Fruit fly (Drosophila melanogaster) whole organism, embryonic: ENCODE measurements around the gene Fbw5.

ENCODE experiments used
- CG10366 ChIP-seq: fragments of 200-800 bp; sonication (Bioruptor generic); IDR thresholded peaks from 2 replicates; pipeline ENCODE4 v1.3.6; 2022; ENCODE audit warnings: missing biosample characterization, missing genetic modification characterization
- CG12299 ChIP-seq: fragments of 200-800 bp; sonication (Bioruptor generic); optimal IDR thresholded peaks from 2 replicates; lab custom pipeline; 2018; ENCODE audit warnings: missing biosample characterization, mild to moderate bottlenecking, missing genetic modification characterization
- CG12744 ChIP-seq: fragments of 200-800 bp; sonication (Bioruptor generic); optimal IDR thresholded peaks from 2 replicates; lab custom pipeline; 2016; ENCODE audit warnings: missing biosample characterization, missing genetic modification characterization
- CG14667 ChIP-seq: fragments of 200-800 bp; sonication (Bioruptor generic); IDR thresholded peaks from 2 replicates; pipeline ENCODE4 v1.3.6; 2022; ENCODE audit warnings: missing biosample characterization, missing genetic modification characterization
- CG17359 ChIP-seq: fragments of 200-800 bp; sonication (Bioruptor generic); optimal IDR thresholded peaks from 3 replicates; lab custom pipeline; 2018; ENCODE audit warnings: missing biosample characterization, mild to moderate bottlenecking, missing genetic modification characterization, moderate library complexity
- CG17912 ChIP-seq: fragments of 200-800 bp; sonication (Bioruptor generic); optimal IDR thresholded peaks from 2 replicates; lab custom pipeline; 2018; ENCODE audit warnings: missing biosample characterization, mild to moderate bottlenecking, missing genetic modification characterization
- CG1792 ChIP-seq: fragments of 200-800 bp; sonication (Bioruptor generic); optimal IDR thresholded peaks from 2 replicates; lab custom pipeline; 2016; ENCODE audit warnings: missing biosample characterization, missing genetic modification characterization
- CG3726 ChIP-seq: fragments of 200-800 bp; sonication (Bioruptor generic); IDR thresholded peaks from 3 replicates; pipeline ENCODE4, ENCODE4 v1.3.6; 2022; ENCODE audit warnings: missing biosample characterization, missing genetic modification characterization
- CG6175 ChIP-seq: fragments of 200-800 bp; sonication (Bioruptor generic); IDR thresholded peaks from 3 replicates; pipeline ENCODE4 v1.3.6; 2022; ENCODE audit warnings: missing biosample characterization, missing genetic modification characterization
- CG6254 ChIP-seq: fragments of 200-800 bp; sonication (Bioruptor generic); optimal IDR thresholded peaks from 3 replicates; lab custom pipeline; 2017; ENCODE audit warnings: mild to moderate bottlenecking, missing biosample characterization, missing genetic modification reagents, missing genetic modification characterization
- CG7786 ChIP-seq: fragments of 200-800 bp; sonication (Bioruptor generic); optimal IDR thresholded peaks from 2 replicates; lab custom pipeline; 2016; ENCODE audit warnings: missing biosample characterization, missing genetic modification characterization
- CG9932 ChIP-seq: fragments of 200-800 bp; sonication (Bioruptor generic); IDR thresholded peaks from 2 replicates; pipeline ENCODE4 v1.3.6; 2022; ENCODE audit warnings: missing biosample characterization, missing genetic modification characterization
- Dfd ChIP-seq, 2 experiments: fragments of >200 bp; optimal IDR thresholded peaks; 2 replicates each; lab custom pipeline; 2017; ENCODE audit warnings: missing biosample characterization in 2 of 2, missing genetic modification characterization in 2 of 2
- Dip3 ChIP-seq: fragments of 200-800 bp; sonication (Bioruptor generic); optimal IDR thresholded peaks from 3 replicates; lab custom pipeline; 2016; ENCODE audit warnings: missing biosample characterization, missing genetic modification characterization
- ERR ChIP-seq: fragments of 200-800 bp; sonication (Bioruptor generic); optimal IDR thresholded peaks from 2 replicates; lab custom pipeline; 2016; ENCODE audit warnings: missing biosample characterization, missing genetic modification characterization
- Ets97D ChIP-seq: fragments of 200-800 bp; sonication (Bioruptor generic); optimal IDR thresholded peaks from 3 replicates; lab custom pipeline; 2016; ENCODE audit warnings: missing biosample characterization, missing genetic modification characterization
- Kr ChIP-seq: fragments of 200-800 bp; sonication (Bioruptor generic); optimal IDR thresholded peaks from 2 replicates; lab custom pipeline; 2017; ENCODE audit warnings: missing biosample characterization, mild to moderate bottlenecking, missing genetic modification characterization
- Mad ChIP-seq: fragments of 200-800 bp; sonication (Bioruptor generic); optimal IDR thresholded peaks from 2 replicates; lab custom pipeline; 2016; ENCODE audit warnings: missing biosample characterization, missing genetic modification characterization
- Side ChIP-seq: fragments of 200-800 bp; sonication (Bioruptor generic); optimal IDR thresholded peaks from 2 replicates; lab custom pipeline; 2016; ENCODE audit warnings: missing biosample characterization, missing genetic modification characterization
- br ChIP-seq: fragments of >200 bp; optimal IDR thresholded peaks from 2 replicates; lab custom pipeline; 2017
- cad ChIP-seq: fragments of >200 bp; optimal IDR thresholded peaks from 2 replicates; lab custom pipeline; 2017; ENCODE audit warnings: missing biosample characterization, missing genetic modification characterization
- cas ChIP-seq: fragments of 200-800 bp; sonication (Bioruptor generic); IDR thresholded peaks from 2 replicates; pipeline ENCODE4 v1.3.6; 2022; ENCODE audit warnings: missing biosample characterization, missing genetic modification characterization
- chinmo ChIP-seq: fragments of 200-800 bp; sonication (Bioruptor generic); IDR thresholded peaks from 4 replicates; pipeline ENCODE4 v1.3.6; 2022; ENCODE audit warnings: missing biosample characterization, missing genetic modification characterization; ENCODE audit not compliant: partially characterized antibody
- crp ChIP-seq, 2 experiments: fragments of 200-800 bp; sonication (Bioruptor generic); optimal IDR thresholded peaks; 2 replicates in 1 of 2; 3 replicates in 1 of 2; lab custom pipeline; 2017; ENCODE audit warnings: missing biosample characterization in 2 of 2, missing genetic modification characterization in 2 of 2, mild to moderate bottlenecking in 1 of 2, moderate library complexity in 1 of 2
- da ChIP-seq: fragments of 200-800 bp; sonication (Bioruptor generic); optimal IDR thresholded peaks from 2 replicates; lab custom pipeline; 2016; ENCODE audit warnings: missing biosample characterization, missing genetic modification characterization
- dan ChIP-seq: fragments of 200-800 bp; sonication (Bioruptor generic); IDR thresholded peaks from 2 replicates; pipeline ENCODE4 v1.3.6; 2022; ENCODE audit warnings: missing biosample characterization, missing genetic modification characterization
- dimm ChIP-seq: fragments of 200-800 bp; sonication (Bioruptor generic); IDR thresholded peaks from 2 replicates; pipeline ENCODE4 v1.3.6; 2022; ENCODE audit warnings: missing biosample characterization, missing genetic modification characterization
- fd3F ChIP-seq: fragments of 200-800 bp; sonication (Bioruptor generic); optimal IDR thresholded peaks from 2 replicates; lab custom pipeline; 2018; ENCODE audit warnings: missing biosample characterization, mild to moderate bottlenecking, missing genetic modification characterization, moderate library complexity
- gem ChIP-seq: fragments of 200-800 bp; sonication (Bioruptor generic); optimal IDR thresholded peaks from 2 replicates; lab custom pipeline; 2019; ENCODE audit warnings: missing biosample characterization, mild to moderate bottlenecking, missing genetic modification characterization, moderate library complexity
- grn ChIP-seq: fragments of 200-800 bp; sonication (Bioruptor generic); optimal IDR thresholded peaks from 3 replicates; lab custom pipeline; 2017; ENCODE audit warnings: missing biosample characterization, missing genetic modification characterization
- gro ChIP-seq: fragments of 200-800 bp; sonication (Bioruptor generic); optimal IDR thresholded peaks from 2 replicates; lab custom pipeline; 2016; ENCODE audit warnings: missing biosample characterization, missing genetic modification characterization
- hb ChIP-seq: fragments of 200-800 bp; sonication (Bioruptor generic); IDR thresholded peaks from 3 replicates; pipeline ENCODE4 v1.3.6; 2022; ENCODE audit warnings: missing biosample characterization, missing genetic modification characterization; ENCODE audit not compliant: partially characterized antibody
- her ChIP-seq: fragments of 200-800 bp; sonication (Bioruptor generic); optimal IDR thresholded peaks from 2 replicates; lab custom pipeline; 2016; ENCODE audit warnings: missing biosample characterization, missing genetic modification characterization
- inv ChIP-seq: fragments of 200-800 bp; sonication (Bioruptor generic); IDR thresholded peaks from 2 replicates; pipeline ENCODE4 v1.3.6; 2022; ENCODE audit warnings: missing biosample characterization, missing genetic modification characterization; ENCODE audit not compliant: partially characterized antibody
- klu ChIP-seq: fragments of 200-800 bp; sonication (Bioruptor generic); IDR thresholded peaks from 2 replicates; pipeline ENCODE4 v1.3.6; 2022; ENCODE audit warnings: missing biosample characterization, missing genetic modification characterization
- mld ChIP-seq: fragments of 200-800 bp; sonication (Bioruptor generic); IDR thresholded peaks from 3 replicates; pipeline ENCODE4 v1.3.6; 2022; ENCODE audit warnings: missing biosample characterization, missing genetic modification characterization; ENCODE audit not compliant: partially characterized antibody
- nerfin-1 ChIP-seq: fragments of 200-800 bp; sonication (Bioruptor generic); optimal IDR thresholded peaks from 3 replicates; lab custom pipeline; 2019; ENCODE audit warnings: missing biosample characterization, mild to moderate bottlenecking, missing genetic modification characterization, moderate library complexity
- nmo ChIP-seq: fragments of 200-800 bp; sonication (Bioruptor generic); optimal IDR thresholded peaks from 2 replicates; lab custom pipeline; 2018; ENCODE audit warnings: missing biosample characterization, mild to moderate bottlenecking, missing genetic modification characterization, moderate library complexity
- p53 ChIP-seq: fragments of 200-800 bp; sonication (Bioruptor generic); optimal IDR thresholded peaks from 2 replicates; lab custom pipeline; 2016; ENCODE audit warnings: missing biosample characterization, missing genetic modification characterization
- pan ChIP-seq, 4 experiments: fragments of >200 bp in 3 of 4; fragments of 200-800 bp in 1 of 4; sonication (Bioruptor generic) in 1 of 4; optimal IDR thresholded peaks in 3 of 4; IDR thresholded peaks in 1 of 4; 2 replicates each; pipeline versions ENCODE4 v1.3.6 to Lab custom; 2017 to 2022; ENCODE audit warnings: missing biosample characterization in 2 of 4, missing genetic modification characterization in 2 of 4, mixed read lengths in 1 of 4
- phol ChIP-seq: fragments of 200-800 bp; sonication (Bioruptor generic); optimal IDR thresholded peaks from 3 replicates; lab custom pipeline; 2018; ENCODE audit warnings: missing biosample characterization, mild to moderate bottlenecking, missing genetic modification characterization, moderate library complexity
- ranshi ChIP-seq: fragments of 200-800 bp; sonication (Bioruptor generic); IDR thresholded peaks from 2 replicates; pipeline ENCODE4 v1.3.6; 2022; ENCODE audit warnings: missing biosample characterization, missing genetic modification characterization
- sd ChIP-seq: fragments of 200-800 bp; sonication (Bioruptor generic); optimal IDR thresholded peaks from 3 replicates; lab custom pipeline; 2018; ENCODE audit warnings: missing biosample characterization, mild to moderate bottlenecking, missing genetic modification characterization, moderate library complexity
- sens-2 ChIP-seq: fragments of 200-800 bp; sonication (Bioruptor generic); IDR thresholded peaks from 2 replicates; pipeline ENCODE4 v1.3.6; 2022; ENCODE audit warnings: missing biosample characterization, missing genetic modification characterization
- sima ChIP-seq: fragments of 200-800 bp; sonication (Bioruptor generic); optimal IDR thresholded peaks from 2 replicates; lab custom pipeline; 2016; ENCODE audit warnings: missing biosample characterization, missing genetic modification characterization
- so ChIP-seq: fragments of 200-800 bp; sonication (Bioruptor generic); IDR thresholded peaks from 3 replicates; pipeline ENCODE4 v1.3.6; 2022; ENCODE audit warnings: missing biosample characterization, missing genetic modification characterization
- sug ChIP-seq: fragments of 200-800 bp; optimal IDR thresholded peaks from 2 replicates; lab custom pipeline; 2019; ENCODE audit warnings: missing biosample characterization, mild to moderate bottlenecking, missing genetic modification characterization, moderate library complexity
- tin ChIP-seq: fragments of 200-800 bp; sonication (Bioruptor generic); optimal IDR thresholded peaks from 3 replicates; lab custom pipeline; 2016; ENCODE audit warnings: missing biosample characterization, missing genetic modification characterization
- tll ChIP-seq, 2 experiments: fragments of 200-800 bp in 1 of 2; fragments of >200 bp in 1 of 2; sonication (Bioruptor generic) in 1 of 2; optimal IDR thresholded peaks; 2 replicates each; lab custom pipeline; 2017 to 2019; ENCODE audit warnings: missing biosample characterization in 2 of 2, missing genetic modification characterization in 2 of 2, mild to moderate bottlenecking in 1 of 2, moderate library complexity in 1 of 2
- zfh1 ChIP-seq: fragments of 200-800 bp; sonication (Bioruptor generic); IDR thresholded peaks from 3 replicates; pipeline ENCODE4 v1.3.6; 2022; ENCODE audit warnings: missing biosample characterization, missing genetic modification characterization

Gene Fbw5

dm6 chr2L:6068544-6069251 lies 2.9 kb upstream of the Fbw5 start, which contains the start of the genes CG9150 and Pfdn1 (continued):
- TF ChIP-seq crp (GFP tag; optimal IDR thresholded peaks at IDR 0.05; lab: Kevin White, UChicago) (peak in 1 of 2 experiments; percentile 54), her (peak; percentile 2), Kr (GFP tag; lab: Kevin White, UChicago) (no peak), inv (peak; percentile 80), Dfd (GFP tag; optimal IDR thresholded peaks at IDR 0.05; lab: Kevin White, UChicago) (no peak), p53 (GFP tag; lab: Kevin White, UChicago) (no peak), CG17359 (tag; lab: Kevin White, UChicago) (no peak), Side (GFP tag; lab: Kevin White, UChicago) (no peak), grn (GFP tag; lab: Kevin White, UChicago) (no peak), CG6254 (GFP tag; lab: Kevin White, UChicago) (no peak), CG17912 (GFP tag; lab: Kevin White, UChicago) (no peak), CG3726 (no peak), CG12744 (GFP tag; lab: Kevin White, UChicago) (no peak), gro (GFP tag; lab: Kevin White, UChicago) (peak; percentile 68), ERR (GFP tag; lab: Kevin White, UChicago) (no peak), CG14667 (GFP tag; lab: Robert Waterston, UW) (no peak), da (GFP tag; lab: Kevin White, UChicago) (no peak), sens-2 (GFP tag; lab: Robert Waterston, UW) (no peak), CG6175 (GFP tag; lab: Robert Waterston, UW) (no peak), mld (GFP tag; lab: Robert Waterston, UW) (peak; percentile 65; the same call in 2 of the 3 replicates), sd (tag; lab: Kevin White, UChicago) (no peak), tll (GFP tag; optimal IDR thresholded peaks at IDR 0.05; lab: Kevin White, UChicago) (no peak), CG10366 (GFP tag; lab: Robert Waterston, UW) (no peak), nerfin-1 (no peak), ranshi (GFP tag; lab: Robert Waterston, UW) (no peak), Mad (GFP tag; lab: Kevin White, UChicago) (no peak), tin (no peak), br (lab: Kevin White, UChicago) (no peak), klu (no peak), dimm (no peak), cas (no peak), sima (GFP tag; lab: Kevin White, UChicago) (no peak), zfh1 (GFP tag; lab: Robert Waterston, UW) (no peak), Dip3 (GFP tag; lab: Kevin White, UChicago) (no peak), CG12299 (tag; lab: Kevin White, UChicago) (no peak), CG7786 (GFP tag; lab: Kevin White, UChicago) (no peak), sug (tag; lab: Kevin White, UChicago) (no peak), chinmo (GFP tag; lab: Robert Waterston, UW) (peak; percentile 78; the same call in 2 of the 4 replicates), dan (GFP tag; lab: Robert Waterston, UW) (no peak), pan (optimal IDR thresholded peaks at IDR 0.05; lab: Kevin White, UChicago) (no peak), pan (GFP tag; optimal IDR thresholded peaks at IDR 0.05 in 1 of 2, IDR thresholded peaks at IDR 0.05 in 1 of 2) (no peak), nmo (peak; percentile 12), cad (GFP tag; lab: Kevin White, UChicago) (no peak), hb (GFP tag; lab: Robert Waterston, UW) (peak; percentile 60; the same call in 2 of the 3 replicates), so (GFP tag; lab: Robert Waterston, UW) (no peak), phol (tag; lab: Kevin White, UChicago) (peak; percentile 18), CG9932 (GFP tag; lab: Robert Waterston, UW) (peak; percentile 52), fd3F (no peak), Ets97D (GFP tag; lab: Kevin White, UChicago) (peak; percentile 39), CG1792 (no peak), gem (no peak)
